Worm (Caenorhabditis elegans) whole organism, L4 larva: ENCODE results near the gene C44H9.7.

Experiments
- F44E2.7 ChIP-seq: fragments of 200-800 bp; sonication (Bioruptor generic); IDR thresholded peaks from 2 replicates; pipeline ENCODE4 v2.1.2; 2022; ENCODE audit warnings: missing genetic modification characterization, missing compliant biosample characterization
- F49E8.2 ChIP-seq: sonication (generic microtip); optimal IDR thresholded peaks from 2 replicates; lab custom pipeline; 2016; ENCODE audit warnings: missing compliant biosample characterization, mild to moderate bottlenecking, missing genetic modification characterization, borderline replicate concordance
- ZK337.2 ChIP-seq: fragments of 200-800 bp; sonication (Bioruptor generic); IDR thresholded peaks from 2 replicates; pipeline ENCODE4 v1.3.6; 2022; ENCODE audit warnings: missing genetic modification reagents, missing genetic modification characterization, missing compliant biosample characterization
- aha-1 ChIP-seq: fragments of 150-350 bp; peaks from one replicate; lab custom pipeline; 2014; ENCODE audit warnings: missing biosample characterization, missing genetic modification characterization
- ceh-32 ChIP-seq: sonication (generic microtip); optimal IDR thresholded peaks from 2 replicates; lab custom pipeline; 2016; ENCODE audit warnings: mild to moderate bottlenecking, missing genetic modification characterization, missing compliant biosample characterization; ENCODE audit not compliant: poor library complexity
- ceh-62 ChIP-seq: sonication (generic microtip); optimal IDR thresholded peaks from 2 replicates; lab custom pipeline; 2017; ENCODE audit warnings: missing biosample characterization, missing genetic modification characterization
- ctbp-1 ChIP-seq: fragments of 200-800 bp; sonication (Bioruptor generic); IDR thresholded peaks from 2 replicates; pipeline ENCODE4 v1.3.6; 2022; ENCODE audit warnings: missing genetic modification reagents, missing genetic modification characterization, missing compliant biosample characterization
- daf-16 ChIP-seq, 3 experiments: sonication (generic microtip); optimal IDR thresholded peaks; 2 replicates each; lab custom pipeline; 2016 to 2017; ENCODE audit warnings: missing genetic modification characterization in 3 of 3, missing genetic modification reagents in 3 of 3, mild to moderate bottlenecking in 2 of 3, missing compliant biosample characterization in 2 of 3, missing biosample characterization in 1 of 3, moderate library complexity in 1 of 3
- dmd-6 ChIP-seq: fragments of 200-800 bp; sonication (Bioruptor generic); IDR thresholded peaks from 2 replicates; pipeline ENCODE4 v1.3.6; 2022; ENCODE audit warnings: missing genetic modification reagents, missing genetic modification characterization, missing compliant biosample characterization
- dve-1 ChIP-seq: sonication (generic microtip); optimal IDR thresholded peaks from 2 replicates; lab custom pipeline; 2017; ENCODE audit warnings: antibody characterized with exemption, mild to moderate bottlenecking, missing genetic modification characterization, missing compliant biosample characterization; ENCODE audit not compliant: insufficient read depth
- fkh-10 ChIP-seq: fragments of 150-350 bp; optimal IDR thresholded peaks from 2 replicates; lab custom pipeline; 2014; ENCODE audit warnings: missing biosample characterization, missing genetic modification reagents, missing genetic modification characterization
- gei-8 ChIP-seq: fragments of 200-800 bp; sonication (Bioruptor generic); optimal IDR thresholded peaks from 2 replicates; lab custom pipeline; 2018; ENCODE audit warnings: mild to moderate bottlenecking, missing genetic modification characterization, missing compliant biosample characterization
- hif-1 ChIP-seq, 2 experiments: sonication (generic microtip); optimal IDR thresholded peaks; 2 replicates each; lab custom pipeline; 2016 to 2017; ENCODE audit warnings: missing compliant biosample characterization in 2 of 2, missing genetic modification characterization in 2 of 2, missing genetic modification reagents in 2 of 2, missing genotype in 2 of 2, mild to moderate bottlenecking in 1 of 2
- hlh-11 ChIP-seq: fragments of 200-800 bp; sonication (Bioruptor generic); optimal IDR thresholded peaks from 2 replicates; lab custom pipeline; 2018; ENCODE audit warnings: mild to moderate bottlenecking, missing genetic modification characterization, missing compliant biosample characterization
- lin-29 ChIP-seq: fragments of 200-800 bp; sonication (Bioruptor generic); IDR thresholded peaks from 2 replicates; pipeline ENCODE4 v1.3.6; 2022; ENCODE audit warnings: missing genetic modification reagents, missing genetic modification characterization, missing compliant biosample characterization
- lin-39 ChIP-seq: fragments of 150-350 bp; optimal IDR thresholded peaks from 2 replicates; lab custom pipeline; 2014; ENCODE audit warnings: missing biosample characterization, missing genetic modification reagents, missing genetic modification characterization
- mxl-3 ChIP-seq: fragments of 200-800 bp; sonication (Bioruptor generic); optimal IDR thresholded peaks from 2 replicates; lab custom pipeline; 2018; ENCODE audit warnings: mild to moderate bottlenecking, missing genetic modification characterization, missing compliant biosample characterization
- nhr-10 ChIP-seq: fragments of 150-350 bp; optimal IDR thresholded peaks from 2 replicates; lab custom pipeline; 2014; ENCODE audit warnings: missing biosample characterization, missing genetic modification characterization
- nhr-11 ChIP-seq: fragments of 150-350 bp; optimal IDR thresholded peaks from 2 replicates; lab custom pipeline; 2014; ENCODE audit warnings: missing biosample characterization, missing genetic modification characterization
- nhr-28 ChIP-seq: fragments of 150-350 bp; optimal IDR thresholded peaks from 2 replicates; lab custom pipeline; 2014; ENCODE audit warnings: missing biosample characterization, missing genetic modification characterization
- nhr-42 ChIP-seq: fragments of 200-800 bp; sonication (Bioruptor generic); IDR thresholded peaks from 2 replicates; pipeline ENCODE4 v1.3.6; 2022; ENCODE audit warnings: missing genetic modification characterization, missing compliant biosample characterization
- nhr-6 ChIP-seq: fragments of 150-350 bp; optimal IDR thresholded peaks from 2 replicates; lab custom pipeline; 2014; ENCODE audit warnings: missing biosample characterization, missing genetic modification characterization
- pqm-1 ChIP-seq: sonication (generic microtip); optimal IDR thresholded peaks from 2 replicates; lab custom pipeline; 2017; ENCODE audit warnings: missing biosample characterization, missing genetic modification characterization
- spr-3 ChIP-seq: fragments of 200-800 bp; sonication (Bioruptor generic); optimal IDR thresholded peaks from 2 replicates; lab custom pipeline; 2018; ENCODE audit warnings: mild to moderate bottlenecking, missing genetic modification characterization, missing compliant biosample characterization
- unc-130 ChIP-seq: sonication (generic microtip); optimal IDR thresholded peaks from 2 replicates; lab custom pipeline; 2016; ENCODE audit warnings: missing genetic modification reagents, missing genetic modification characterization, missing compliant biosample characterization
- unc-39 ChIP-seq: sonication (generic microtip); optimal IDR thresholded peaks from 2 replicates; lab custom pipeline; 2017; ENCODE audit warnings: missing biosample characterization, missing genetic modification characterization
- unc-62 ChIP-seq, 3 experiments: fragments of 150-350 bp in 1 of 3; sonication (generic microtip); optimal IDR thresholded peaks in 2 of 3; peaks in 1 of 3; 1 replicate in 1 of 3; 2 replicates in 2 of 3; lab custom pipeline; 2014 to 2017; ENCODE audit warnings: missing biosample characterization in 3 of 3, missing genetic modification characterization in 3 of 3, missing genetic modification reagents in 3 of 3, missing genotype in 1 of 3
- vab-7 ChIP-seq: fragments of 200-800 bp; sonication (Bioruptor generic); IDR thresholded peaks from 2 replicates; pipeline ENCODE4 v1.3.6; 2022; ENCODE audit warnings: missing genetic modification reagents, missing genetic modification characterization, missing compliant biosample characterization
- zfp-3 ChIP-seq: fragments of 200-800 bp; sonication (Bioruptor generic); conservative IDR thresholded peaks from 2 replicates; pipeline ENCODE4 v1.3.6; 2022; ENCODE audit warnings: missing genetic modification reagents, missing genetic modification characterization, missing compliant biosample characterization
- zip-2 ChIP-seq: fragments of 150-350 bp; optimal IDR thresholded peaks from 2 replicates; lab custom pipeline; 2014; ENCODE audit warnings: missing biosample characterization, missing genetic modification characterization

The C44H9.7 gene

DNA sequence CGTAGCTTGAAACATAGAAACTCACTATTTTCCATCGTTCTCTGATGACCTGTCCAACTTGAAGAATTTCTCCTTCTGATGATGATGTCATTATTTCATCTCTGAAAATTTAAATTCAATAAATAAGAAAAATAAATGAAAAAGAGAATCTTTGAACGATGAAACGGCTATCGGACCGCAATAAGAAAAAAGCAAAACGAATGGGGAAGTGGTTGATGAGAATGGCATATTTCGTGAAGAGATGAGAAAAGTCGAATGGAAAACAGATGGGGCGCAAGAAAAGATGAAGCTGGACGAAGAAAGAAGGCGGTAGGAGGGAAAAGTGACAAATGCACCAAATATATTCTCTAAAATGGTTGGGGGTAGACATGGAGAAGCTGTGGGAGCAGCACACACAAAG lies 41.1 kb upstream of the C44H9.7 start, which contains the start of gene ttbk-7:
Gene ttbk-7 (minus strand): TSS at position 101 of the 400 bp plus-strand sequence.
- TF ChIP-seq vab-7 (no peak), unc-62 (GFP tag; optimal IDR thresholded peaks at IDR 0.05 in 1 of 2; lab: Kevin White, UChicago) (peak in 1 of 2 experiments; percentile 61), unc-62 (tag; optimal IDR thresholded peaks at IDR 0.05; lab: Kevin White, UChicago) (no peak), nhr-42 (GFP tag; lab: Robert Waterston, UW) (no peak), nhr-11 (no peak), ceh-62 (tag; lab: Kevin White, UChicago) (no peak), spr-3 (GFP tag; lab: Kevin White, UChicago) (no peak), gei-8 (GFP tag; lab: Kevin White, UChicago) (no peak), fkh-10 (GFP tag; lab: Kevin White, UChicago) (no peak), unc-130 (no peak)

DNA sequence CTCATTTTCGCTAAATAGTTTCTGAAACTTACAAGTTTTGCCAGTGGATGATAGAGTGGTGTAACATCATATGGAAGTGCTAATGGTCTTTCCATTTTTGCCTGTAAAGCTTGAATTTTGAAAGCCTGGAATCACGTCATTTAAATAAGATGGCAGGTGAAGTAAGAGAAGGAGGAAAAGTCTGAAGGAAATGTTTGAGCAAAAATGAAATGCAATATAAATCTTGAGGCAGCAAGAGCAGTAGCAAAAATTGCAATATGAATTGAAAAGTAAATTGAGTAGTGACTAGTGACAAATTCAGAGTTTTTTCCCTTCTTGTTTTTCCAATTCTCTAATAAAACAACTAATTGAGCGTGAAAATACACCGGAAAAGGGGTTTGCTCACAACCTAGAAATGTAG lies 31.2 kb upstream of the C44H9.7 start, which contains the start of gene glb-24:
Gene glb-24 (minus strand): TSS at position 101 of the 400 bp plus-strand sequence.
- TF ChIP-seq dmd-6 (GFP tag; lab: Robert Waterston, UW) (no peak), F49E8.2 (tag; lab: Kevin White, UChicago) (no peak), zfp-3 (GFP tag; lab: Robert Waterston, UW) (no peak), nhr-11 (no peak), daf-16 (GFP tag; optimal IDR thresholded peaks at IDR 0.05; lab: Kevin White, UChicago) (no peak), daf-16 (tag; optimal IDR thresholded peaks at IDR 0.05; lab: Kevin White, UChicago) (no peak), F44E2.7 (GFP tag; lab: Robert Waterston, UW) (no peak), nhr-28 (tag; lab: Kevin White, UChicago) (no peak), hif-1 (tag; optimal IDR thresholded peaks at IDR 0.05; lab: Kevin White, UChicago) (no peak), nhr-10 (no peak), ZK337.2 (GFP tag; lab: Robert Waterston, UW) (no peak), ceh-32 (tag; lab: Kevin White, UChicago) (no peak)

DNA sequence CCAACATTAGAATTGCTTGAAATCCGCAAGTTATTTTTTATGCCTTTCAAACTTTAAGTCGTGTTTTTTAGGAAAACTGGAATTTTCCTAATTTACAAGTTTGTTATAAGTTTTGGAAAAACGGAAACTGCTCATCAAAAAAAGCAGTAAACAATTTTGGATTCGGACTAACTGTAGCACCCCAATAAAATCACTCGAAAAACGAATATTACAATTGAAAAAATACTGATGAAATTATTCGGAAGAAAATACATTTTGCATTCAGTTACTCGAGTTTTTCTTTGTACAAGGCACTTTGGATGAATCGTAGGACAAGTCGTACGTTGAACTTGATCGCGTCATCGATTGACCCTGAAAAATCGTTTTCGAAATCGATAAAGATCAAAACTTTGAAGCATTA lies 27.7 kb upstream of the C44H9.7 start:
- peak; percentile 5 for TF ChIP-seq zip-2
- peak; percentile 80 for TF ChIP-seq aha-1
- TF ChIP-seq F44E2.7 (GFP tag; lab: Robert Waterston, UW) = no peak
- TF ChIP-seq ctbp-1 = no peak
- no peak for TF ChIP-seq dve-1 (tag; lab: Kevin White, UChicago)

DNA sequence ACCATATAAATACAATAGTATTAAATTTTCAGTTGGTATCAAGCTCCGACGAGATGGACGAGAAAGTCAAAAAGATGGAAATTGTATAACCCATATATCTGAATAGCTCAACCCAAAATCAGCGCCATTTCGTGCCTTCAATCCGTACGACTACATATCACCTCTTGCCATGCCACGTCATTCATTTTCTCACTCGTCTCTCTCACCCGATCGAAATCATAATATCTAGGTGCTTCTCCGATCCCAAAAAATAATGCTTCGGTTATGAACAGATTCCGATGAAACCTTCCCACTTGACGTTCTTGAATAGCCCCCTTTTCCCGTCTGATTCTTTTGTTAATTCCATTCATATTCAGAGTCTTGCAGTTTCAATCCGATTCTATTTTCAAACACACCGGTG lies 26.7 kb upstream of the C44H9.7 start:
- TF ChIP-seq aha-1 = peak; percentile 87
- no peak for TF ChIP-seq pqm-1 (tag; lab: Kevin White, UChicago)

DNA sequence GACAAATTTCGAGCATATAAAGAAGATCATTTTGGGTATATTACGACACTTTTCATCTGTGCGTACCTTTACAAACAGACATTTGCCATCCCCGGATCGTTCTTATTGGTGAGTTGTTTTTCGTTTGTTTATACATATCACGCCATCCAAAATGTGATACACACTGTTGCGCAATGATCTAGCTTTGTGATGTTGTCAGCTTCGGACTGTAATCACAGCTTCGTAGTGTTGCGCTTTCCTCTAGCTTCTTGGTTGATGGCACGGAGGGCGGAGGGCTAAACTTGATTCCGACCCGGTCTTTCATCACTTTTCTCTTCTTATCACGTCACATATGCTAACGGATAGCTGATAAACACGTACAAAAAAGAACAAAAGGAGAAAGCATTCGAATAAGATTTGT lies 24.7 kb upstream of the C44H9.7 start:
- TF ChIP-seq nhr-28 (tag; lab: Kevin White, UChicago) (peak; percentile 39), mxl-3 (GFP tag; lab: Kevin White, UChicago) (peak; percentile 51), lin-29 (no peak), hlh-11 (tag; lab: Kevin White, UChicago) (peak; percentile 32), lin-39 (tag; lab: Kevin White, UChicago) (no peak)
- TF ChIP-seq, all 104 proteins: peak for 3

DNA sequence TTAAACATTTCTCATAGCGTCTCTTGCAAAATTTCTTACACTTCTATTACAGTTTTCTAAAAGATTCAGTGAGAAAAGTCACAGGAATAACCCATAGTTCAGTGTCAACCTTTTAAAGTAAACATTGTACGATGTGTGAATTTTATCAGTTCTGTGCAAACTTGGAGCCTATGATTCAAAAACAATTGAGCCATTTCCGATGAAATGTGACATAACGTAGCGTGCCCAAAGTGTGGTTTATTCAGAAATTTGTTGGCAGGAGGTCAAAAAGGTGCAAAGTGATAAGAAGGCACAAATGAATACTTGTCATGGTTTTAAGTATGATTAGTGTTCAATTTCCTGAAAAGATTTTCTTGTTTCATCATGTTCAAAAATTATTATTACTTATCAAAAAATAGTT lies 22.9 kb upstream of the C44H9.7 start:
- TF ChIP-seq nhr-6 (tag; lab: Kevin White, UChicago) = peak; percentile 7
- TF ChIP-seq unc-39 (tag; lab: Kevin White, UChicago) = no peak
- TF ChIP-seq dmd-6 (GFP tag; lab: Robert Waterston, UW) = peak; percentile 48; the same call in 1 of the 2 replicates
- TF ChIP-seq pqm-1 (tag; lab: Kevin White, UChicago) = peak; percentile 52
